Fruit fly (Drosophila melanogaster): ENCODE data around the gene CG31115.

Gene CG31115

DNA sequence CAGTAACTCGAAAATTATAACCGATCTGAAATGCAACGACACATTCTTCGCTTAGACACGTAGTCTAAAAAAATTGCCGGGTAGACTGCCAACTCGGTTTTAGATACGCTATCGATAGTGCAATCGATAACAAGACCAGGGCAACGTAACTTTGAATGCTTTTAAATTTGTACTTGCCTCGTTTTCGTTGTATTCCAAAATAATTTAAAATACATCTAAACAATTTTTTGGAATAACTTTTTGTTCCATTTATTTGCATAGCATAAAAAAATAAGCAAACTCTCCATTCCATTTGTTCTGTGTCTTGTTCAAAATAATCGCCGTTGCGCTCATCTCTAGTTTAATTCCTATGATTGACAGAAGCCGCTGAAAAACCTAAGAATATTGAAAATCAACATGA is 32.8 kb downstream of the CG31115 start, which contains the start of the genes Stt3B and CG11839 (continued):
- TF ChIP-seq Sry-β (GFP tag; optimal IDR thresholded peaks at IDR 0.05) (peak; percentile 31), trh (GFP tag; optimal IDR thresholded peaks at IDR 0.05) (peak; percentile 30), ham (GFP tag; IDR thresholded peaks at IDR 0.05) (no peak), CG15011 (GFP tag; optimal IDR thresholded peaks at IDR 0.05) (no peak), MESR4 (GFP tag; optimal IDR thresholded peaks at IDR 0.05) (peak; percentile 46), CG1602 (GFP tag; optimal IDR thresholded peaks at IDR 0.05) (peak; percentile 69), Ravus (GFP tag; IDR thresholded peaks at IDR 0.05) (no peak), CG9609 (GFP tag; optimal IDR thresholded peaks at IDR 0.05) (peak; percentile 74), CG2202 (tag; optimal IDR thresholded peaks at IDR 0.05) (peak; percentile 37), CG9215 (GFP tag; IDR thresholded peaks at IDR 0.05) (no peak), CG14965 (GFP tag; optimal IDR thresholded peaks at IDR 0.05; ENCODE audit: borderline replicate concordance) (no peak), CoRest (tag; optimal IDR thresholded peaks at IDR 0.05) (no peak), Hr39 (optimal IDR thresholded peaks at IDR 0.05) (no peak), az2 (GFP tag; optimal IDR thresholded peaks at IDR 0.05) (peak; percentile 66), HmgD (GFP tag; optimal IDR thresholded peaks at IDR 0.05) (peak; percentile 85), CG11695 (GFP tag; IDR thresholded peaks at IDR 0.05) (no peak), Dek (tag; optimal IDR thresholded peaks at IDR 0.05) (no peak), CG32532 (GFP tag; IDR thresholded peaks at IDR 0.05) (peak; percentile 69; the same call in 1 of the 2 replicates), ranshi (GFP tag; IDR thresholded peaks at IDR 0.05) (no peak), insv (GFP tag; optimal IDR thresholded peaks at IDR 0.05) (peak in 1 of 2 experiments; percentile 37), CG12299 (tag; optimal IDR thresholded peaks at IDR 0.05) (peak; percentile 42), CG11723 (GFP tag; optimal IDR thresholded peaks at IDR 0.05) (no peak), btn (GFP tag; optimal IDR thresholded peaks at IDR 0.05) (peak; percentile 43), ems (GFP tag; optimal IDR thresholded peaks at IDR 0.05) (peak; percentile 82), mirr (GFP tag; optimal IDR thresholded peaks at IDR 0.05) (no peak), Camta (GFP tag; optimal IDR thresholded peaks at IDR 0.05) (peak; percentile 74), so (GFP tag; IDR thresholded peaks at IDR 0.05) (peak; percentile 25; the same call in 1 of the 3 replicates), chif (GFP tag; optimal IDR thresholded peaks at IDR 0.05) (peak; percentile 55 to 82), Hmr (GFP tag; optimal IDR thresholded peaks at IDR 0.05) (no peak), amos (GFP tag; IDR thresholded peaks at IDR 0.05; ENCODE audit: partially characterized antibody) (peak; percentile 90), CG15269 (tag; optimal IDR thresholded peaks at IDR 0.05) (no peak), ro (GFP tag; IDR thresholded peaks at IDR 0.05) (no peak), CG14050 (GFP tag; IDR thresholded peaks at IDR 0.05) (peak; percentile 55), Taf1 (GFP tag; IDR thresholded peaks at IDR 0.05) (peak; percentile 65; the same call in 1 of the 2 replicates), sens-2 (GFP tag; IDR thresholded peaks at IDR 0.05) (no peak), Bdp1 (GFP tag; optimal IDR thresholded peaks at IDR 0.05) (peak; percentile 60), Xbp1 (GFP tag; optimal IDR thresholded peaks at IDR 0.05) (peak; percentile 95), CG12769 (tag; optimal IDR thresholded peaks at IDR 0.05) (no peak), YL-1 (GFP tag; optimal IDR thresholded peaks at IDR 0.05) (peak; percentile 79), CG17385 (GFP tag; optimal IDR thresholded peaks at IDR 0.05) (no peak), ewg (GFP tag; optimal IDR thresholded peaks at IDR 0.05) (no peak), CG17186 (GFP tag; optimal IDR thresholded peaks at IDR 0.05) (peak; percentile 41), CG2875 (GFP tag; optimal IDR thresholded peaks at IDR 0.05) (no peak), da (GFP tag; optimal IDR thresholded peaks at IDR 0.05) (peak; percentile 18), gfzf (GFP tag; optimal IDR thresholded peaks at IDR 0.05) (peak; percentile 46), Myb (GFP tag; optimal IDR thresholded peaks at IDR 0.05) (peak; percentile 73), gcm2 (GFP tag; optimal IDR thresholded peaks at IDR 0.05) (peak; percentile 45), Hand (GFP tag; optimal IDR thresholded peaks at IDR 0.05) (no peak), CG12219 (GFP tag; optimal IDR thresholded peaks at IDR 0.05) (no peak), CG17829 (tag; optimal IDR thresholded peaks at IDR 0.05) (peak; percentile 72), CG4730 (GFP tag; IDR thresholded peaks at IDR 0.05) (peak; percentile 46; the same call in 1 of the 2 replicates), Xrp1 (GFP tag; IDR thresholded peaks at IDR 0.05) (peak; percentile 62; the same call in 1 of the 2 replicates)
